Fruit fly (Drosophila melanogaster) whole organism, embryonic: Measurements from ENCODE around the gene CG8960.

ENCODE experiments used
- Abd-B ChIP-seq: fragments of 200-800 bp; sonication (Bioruptor generic); optimal IDR thresholded peaks from 2 replicates; lab custom pipeline; 2018; ENCODE audit warnings: missing biosample characterization, mild to moderate bottlenecking, missing genetic modification characterization, moderate library complexity
- Ada2b ChIP-seq: fragments of 200-800 bp; sonication (Bioruptor generic); IDR thresholded peaks from 2 replicates; pipeline ENCODE4 v1.3.6; 2022; ENCODE audit warnings: missing biosample characterization, missing genetic modification characterization
- Blimp-1 ChIP-seq: fragments of 200-800 bp; sonication (Bioruptor generic); optimal IDR thresholded peaks from 3 replicates; lab custom pipeline; 2018; ENCODE audit warnings: missing biosample characterization, missing genetic modification characterization, mild to moderate bottlenecking, moderate library complexity, missing genetic modification reagents
- CG10565 ChIP-seq: fragments of 200-800 bp; sonication (Bioruptor generic); optimal IDR thresholded peaks from 3 replicates; lab custom pipeline; 2016; ENCODE audit warnings: missing biosample characterization, mild to moderate bottlenecking, missing genetic modification characterization
- CG11247 ChIP-seq: fragments of 200-800 bp; sonication (Bioruptor generic); IDR thresholded peaks from 2 replicates; pipeline ENCODE4 v1.3.6; 2022; ENCODE audit warnings: missing biosample characterization, missing genetic modification characterization
- CG14014 ChIP-seq: fragments of 200-800 bp; sonication (Bioruptor generic); IDR thresholded peaks from 2 replicates; pipeline ENCODE4 v1.3.6; 2022; ENCODE audit warnings: missing biosample characterization, missing genetic modification characterization
- CG14050 ChIP-seq: fragments of 200-800 bp; sonication (Bioruptor generic); IDR thresholded peaks from 3 replicates; pipeline ENCODE4 v1.3.6; 2022; ENCODE audit warnings: missing biosample characterization, missing genetic modification characterization
- CG17361 ChIP-seq: fragments of 200-800 bp; sonication (Bioruptor generic); IDR thresholded peaks from 3 replicates; pipeline ENCODE4 v1.3.6; 2022; ENCODE audit warnings: missing biosample characterization, missing genetic modification characterization
- CG18262 ChIP-seq: fragments of 200-800 bp; optimal IDR thresholded peaks from 3 replicates; lab custom pipeline; 2019; ENCODE audit warnings: missing biosample characterization, mild to moderate bottlenecking, missing genetic modification characterization, moderate library complexity
- CG18599 ChIP-seq: fragments of 200-800 bp; sonication (Bioruptor generic); optimal IDR thresholded peaks from 3 replicates; lab custom pipeline; 2017; ENCODE audit warnings: missing biosample characterization, missing genetic modification characterization, mild to moderate bottlenecking, moderate library complexity, missing genetic modification reagents
- CG2678 ChIP-seq: fragments of 200-800 bp; sonication (Bioruptor generic); optimal IDR thresholded peaks from 3 replicates; lab custom pipeline; 2019; ENCODE audit warnings: missing biosample characterization, mild to moderate bottlenecking, missing genetic modification characterization, moderate library complexity
- CG30403 ChIP-seq: fragments of 200-800 bp; sonication (Bioruptor generic); optimal IDR thresholded peaks from 3 replicates; lab custom pipeline; 2016; ENCODE audit warnings: missing biosample characterization, missing genetic modification characterization
- CG6654 ChIP-seq: fragments of 200-800 bp; sonication (Bioruptor generic); optimal IDR thresholded peaks from 2 replicates; lab custom pipeline; 2017; ENCODE audit warnings: missing biosample characterization, mild to moderate bottlenecking, missing genetic modification characterization
- CG6689 ChIP-seq: fragments of 200-800 bp; sonication (Bioruptor generic); IDR thresholded peaks from 2 replicates; pipeline ENCODE4 v1.3.6; 2022; ENCODE audit warnings: missing biosample characterization, missing genetic modification characterization
- Dad ChIP-seq: fragments of 200-800 bp; sonication (Bioruptor generic); optimal IDR thresholded peaks from 3 replicates; lab custom pipeline; 2016; ENCODE audit warnings: missing biosample characterization, missing genetic modification characterization
- Doc3 ChIP-seq: fragments of 200-800 bp; sonication (Bioruptor generic); IDR thresholded peaks from 3 replicates; pipeline ENCODE4 v1.3.6; 2022; ENCODE audit warnings: missing biosample characterization, missing genetic modification characterization; ENCODE audit not compliant: partially characterized antibody
- Elba2 ChIP-seq: fragments of 200-800 bp; sonication (Bioruptor generic); optimal IDR thresholded peaks from 3 replicates; lab custom pipeline; 2016; ENCODE audit warnings: missing biosample characterization, missing genetic modification characterization
- Ets65A ChIP-seq: fragments of 200-800 bp; sonication (Bioruptor generic); peaks from one replicate; lab custom pipeline; 2016; ENCODE audit warnings: missing biosample characterization, missing genetic modification characterization
- Fer2 ChIP-seq: fragments of 200-800 bp; sonication (Bioruptor generic); optimal IDR thresholded peaks from 2 replicates; lab custom pipeline; 2018; ENCODE audit warnings: missing biosample characterization, mild to moderate bottlenecking, missing genetic modification characterization, moderate library complexity
- HLH3B ChIP-seq: fragments of 200-800 bp; sonication (Bioruptor generic); IDR thresholded peaks from 2 replicates; pipeline ENCODE4 v1.3.6; 2022; ENCODE audit warnings: missing biosample characterization, missing genetic modification characterization
- Med ChIP-seq: fragments of 200-800 bp; sonication (Bioruptor generic); peaks from one replicate; lab custom pipeline; 2016; ENCODE audit warnings: missing biosample characterization, missing genetic modification characterization, mild to moderate bottlenecking, inconsistent platforms, moderate library complexity
- Nf-YA ChIP-seq: fragments of 200-800 bp; sonication (Bioruptor generic); IDR thresholded peaks from 2 replicates; pipeline ENCODE4 v1.3.6; 2022; ENCODE audit warnings: missing biosample characterization, missing genetic modification characterization
- Pdp1 ChIP-seq, 2 experiments: fragments of 200-800 bp; sonication (Bioruptor generic); optimal IDR thresholded peaks; 3 replicates each; lab custom pipeline; 2016; ENCODE audit warnings: missing biosample characterization in 2 of 2, missing genetic modification characterization in 2 of 2, mild to moderate bottlenecking in 1 of 2, moderate library complexity in 1 of 2
- Ptx1 ChIP-seq: fragments of 200-800 bp; sonication (Bioruptor generic); IDR thresholded peaks from 2 replicates; pipeline ENCODE4 v1.3.6; 2022; ENCODE audit warnings: missing biosample characterization, missing genetic modification characterization
- Rx ChIP-seq: fragments of 200-800 bp; sonication (Bioruptor generic); IDR thresholded peaks from 2 replicates; pipeline ENCODE4 v1.3.6; 2022; ENCODE audit warnings: missing biosample characterization, missing genetic modification characterization
- Scr ChIP-seq: fragments of 200-800 bp; sonication (Bioruptor generic); IDR thresholded peaks from 2 replicates; pipeline ENCODE4 v1.3.6; 2022; ENCODE audit warnings: missing biosample characterization, missing genetic modification characterization; ENCODE audit not compliant: partially characterized antibody
- Six4 ChIP-seq: fragments of 200-800 bp; sonication (Bioruptor generic); optimal IDR thresholded peaks from 2 replicates; lab custom pipeline; 2016; ENCODE audit warnings: missing biosample characterization, missing genetic modification characterization
- Sox102F ChIP-seq: fragments of 200-800 bp; sonication (Bioruptor generic); optimal IDR thresholded peaks from 2 replicates; lab custom pipeline; 2018; ENCODE audit warnings: missing biosample characterization, mild to moderate bottlenecking, missing genetic modification characterization, moderate library complexity
- Xbp1 ChIP-seq: fragments of 200-800 bp; sonication (Bioruptor generic); optimal IDR thresholded peaks from 3 replicates; lab custom pipeline; 2016; ENCODE audit warnings: missing biosample characterization, mild to moderate bottlenecking, missing genetic modification characterization
- corto ChIP-seq: fragments of 200-800 bp; sonication (Bioruptor generic); optimal IDR thresholded peaks from 2 replicates; lab custom pipeline; 2016; ENCODE audit warnings: missing biosample characterization, mild to moderate bottlenecking, missing genetic modification characterization, moderate library complexity
- crol ChIP-seq: fragments of 200-800 bp; sonication (Bioruptor generic); IDR thresholded peaks from 2 replicates; pipeline ENCODE4 v1.3.6; 2022; ENCODE audit warnings: missing biosample characterization, missing genetic modification characterization
- da ChIP-seq: fragments of 200-800 bp; sonication (Bioruptor generic); optimal IDR thresholded peaks from 2 replicates; lab custom pipeline; 2016; ENCODE audit warnings: missing biosample characterization, missing genetic modification characterization
- dmrt99B ChIP-seq: fragments of 200-800 bp; sonication (Bioruptor generic); optimal IDR thresholded peaks from 2 replicates; lab custom pipeline; 2018; ENCODE audit warnings: missing biosample characterization, mild to moderate bottlenecking, missing genetic modification characterization, moderate library complexity
- ems ChIP-seq: fragments of 200-800 bp; sonication (Bioruptor generic); optimal IDR thresholded peaks from 3 replicates; lab custom pipeline; 2016; ENCODE audit warnings: missing biosample characterization, missing genetic modification characterization
- ewg ChIP-seq: fragments of 200-800 bp; sonication (Bioruptor generic); optimal IDR thresholded peaks from 3 replicates; lab custom pipeline; 2017; ENCODE audit warnings: mild to moderate bottlenecking, missing biosample characterization, missing genetic modification reagents, missing genetic modification characterization
- hkb ChIP-seq, 2 experiments: fragments of 200-800 bp in 1 of 2; fragments of >200 bp in 1 of 2; sonication (Bioruptor generic) in 1 of 2; IDR thresholded peaks in 1 of 2; optimal IDR thresholded peaks in 1 of 2; 2 replicates each; pipeline versions ENCODE4 v1.3.6 to Lab custom; 2017 to 2022; ENCODE audit warnings: missing biosample characterization in 1 of 2, missing genetic modification characterization in 1 of 2
- ind ChIP-seq: fragments of 200-800 bp; sonication (Bioruptor generic); optimal IDR thresholded peaks from 3 replicates; lab custom pipeline; 2016; ENCODE audit warnings: missing biosample characterization, missing genetic modification characterization
- lmd ChIP-seq: fragments of 200-800 bp; sonication (Bioruptor generic); IDR thresholded peaks from 2 replicates; pipeline ENCODE4 v1.3.6; 2022; ENCODE audit warnings: missing biosample characterization, missing genetic modification characterization
- nerfin-2 ChIP-seq: fragments of 200-800 bp; sonication (Bioruptor generic); IDR thresholded peaks from 2 replicates; pipeline ENCODE4 v1.3.6; 2022; ENCODE audit warnings: missing biosample characterization, missing genetic modification characterization; ENCODE audit not compliant: partially characterized antibody
- peb ChIP-seq: fragments of 200-800 bp; sonication (Bioruptor generic); IDR thresholded peaks from 2 replicates; pipeline ENCODE4 v1.3.6; 2022; ENCODE audit warnings: missing biosample characterization, missing genetic modification characterization
- pnt ChIP-seq: fragments of 200-800 bp; sonication (Bioruptor generic); optimal IDR thresholded peaks from 3 replicates; lab custom pipeline; 2016; ENCODE audit warnings: missing biosample characterization, missing genetic modification characterization
- rib ChIP-seq: fragments of 200-800 bp; sonication (Bioruptor generic); IDR thresholded peaks from 2 replicates; pipeline ENCODE4 v1.3.6; 2022; ENCODE audit warnings: missing biosample characterization, missing genetic modification characterization
- salm ChIP-seq: fragments of 200-800 bp; sonication (Bioruptor generic); optimal IDR thresholded peaks from 2 replicates; lab custom pipeline; 2018; ENCODE audit warnings: missing biosample characterization, mild to moderate bottlenecking, missing genetic modification characterization
- sens ChIP-seq: fragments of 200-800 bp; sonication (Bioruptor generic); peaks from one replicate; lab custom pipeline; 2016; ENCODE audit warnings: missing biosample characterization, missing genetic modification characterization
- trem ChIP-seq: fragments of 200-800 bp; optimal IDR thresholded peaks from 3 replicates; lab custom pipeline; 2019; ENCODE audit warnings: missing biosample characterization, mild to moderate bottlenecking, missing genetic modification characterization, moderate library complexity
- ttk ChIP-seq: fragments of 200-800 bp; sonication (Bioruptor generic); IDR thresholded peaks from 2 replicates; pipeline ENCODE4 v2.1.2; 2022; ENCODE audit warnings: missing biosample characterization, missing genetic modification characterization
- wor ChIP-seq: fragments of 200-800 bp; sonication (Bioruptor generic); IDR thresholded peaks from 2 replicates; pipeline ENCODE4 v1.3.6; 2022; ENCODE audit warnings: missing biosample characterization, missing genetic modification characterization
- z ChIP-seq: fragments of 200-800 bp; sonication (Bioruptor generic); IDR thresholded peaks from 3 replicates; pipeline ENCODE4 v1.3.6; 2022; ENCODE audit warnings: missing biosample characterization, missing genetic modification characterization

Gene CG8960

dm6 chr3L:2163608-2164007 lies 33.2 kb upstream of the CG8960 start, which contains the start of gene CG15822 (continued):
- TF ChIP-seq salm (tag; lab: Kevin White, UChicago), result no peak
- TF ChIP-seq rib, result peak; percentile 51; the same call in 1 of the 2 replicates
- TF ChIP-seq CG10565 (GFP tag; lab: Kevin White, UChicago), result no peak
- TF ChIP-seq ems (GFP tag; lab: Kevin White, UChicago), result no peak
- no peak for TF ChIP-seq ind
- peak; percentile 63 for TF ChIP-seq Med (GFP tag; lab: Kevin White, UChicago)
- TF ChIP-seq Doc3 (GFP tag; lab: Robert Waterston, UW), result no peak

- peak; percentile 61 for TF ChIP-seq CG6689
- TF ChIP-seq ewg (GFP tag; lab: Kevin White, UChicago), result peak; percentile 25
- TF ChIP-seq CG30403 (GFP tag; lab: Kevin White, UChicago), result no peak
- peak in 1 of 2 experiments; percentile 24 for TF ChIP-seq Pdp1 (GFP tag; optimal IDR thresholded peaks at IDR 0.05; lab: Kevin White, UChicago)
- peak; percentile 69 for TF ChIP-seq Sox102F (GFP tag; lab: Kevin White, UChicago)
- peak; percentile 11 for TF ChIP-seq CG6654 (GFP tag; lab: Kevin White, UChicago)
- TF ChIP-seq Blimp-1, result peak; percentile 78
- TF ChIP-seq CG14050, result peak; percentile 40; the same call in 2 of the 3 replicates
- 0 out of 2 replicates have a peak, but pooled peaks have one; percentile 41 for TF ChIP-seq ttk
- peak; percentile 51; the same call in 1 of the 2 replicates for TF ChIP-seq HLH3B
- peak; percentile 30 for TF ChIP-seq CG18599 (GFP tag; lab: Kevin White, UChicago)
- peak; percentile 28 for TF ChIP-seq Xbp1
- no peak for TF ChIP-seq Elba2 (GFP tag; lab: Kevin White, UChicago)
- peak; percentile 4 for TF ChIP-seq Med (GFP tag; lab: Kevin White, UChicago)
- no peak for TF ChIP-seq z
- TF ChIP-seq da (GFP tag; lab: Kevin White, UChicago), result no peak
- TF ChIP-seq Rx (GFP tag; lab: Robert Waterston, UW), result no peak
- peak; percentile 26 for TF ChIP-seq trem (tag; lab: Kevin White, UChicago)
- peak; percentile 30 for TF ChIP-seq pnt (GFP tag; lab: Kevin White, UChicago)
- peak; percentile 83 for TF ChIP-seq corto (GFP tag; lab: Kevin White, UChicago)
- 0 out of 2 replicates have a peak, but pooled peaks have one; percentile 29 for TF ChIP-seq Nf-YA
- TF ChIP-seq dmrt99B, result peak; percentile 44
- TF ChIP-seq lmd (GFP tag; lab: Robert Waterston, UW), result peak; percentile 62; the same call in 1 of the 2 replicates
- no peak for TF ChIP-seq Scr
- peak; percentile 7 for TF ChIP-seq CG2678 (tag; lab: Kevin White, UChicago)
- no peak for TF ChIP-seq Fer2 (tag; lab: Kevin White, UChicago)
- no peak for TF ChIP-seq crol (GFP tag; lab: Robert Waterston, UW)
- peak; percentile 82 for TF ChIP-seq Ets65A
- TF ChIP-seq hkb (optimal IDR thresholded peaks at IDR 0.05; lab: Kevin White, UChicago), result no peak
- peak; percentile 68 for TF ChIP-seq hkb (GFP tag; IDR thresholded peaks at IDR 0.05; lab: Robert Waterston, UW)
- no peak for TF ChIP-seq nerfin-2
- peak; percentile 72 for TF ChIP-seq Ptx1 (GFP tag; lab: Robert Waterston, UW)
- TF ChIP-seq sens (GFP tag; lab: Kevin White, UChicago), result peak; percentile 95
- TF ChIP-seq CG11247 (GFP tag; lab: Robert Waterston, UW), result peak; percentile 9; the same call in 1 of the 2 replicates
- peak; percentile 53 for TF ChIP-seq wor (GFP tag; lab: Robert Waterston, UW)
- no peak for TF ChIP-seq Dad (GFP tag; lab: Kevin White, UChicago)
- peak; percentile 32 for TF ChIP-seq Six4 (GFP tag; lab: Kevin White, UChicago)
- TF ChIP-seq CG18262, result peak; percentile 67
- TF ChIP-seq Abd-B (GFP tag; lab: Kevin White, UChicago), result peak; percentile 8
- peak; percentile 65 for TF ChIP-seq CG17361 (GFP tag; lab: Robert Waterston, UW)
- no peak for TF ChIP-seq peb (GFP tag; lab: Robert Waterston, UW)
- TF ChIP-seq Ada2b, result peak; percentile 59; the same call in 1 of the 2 replicates
- no peak for TF ChIP-seq CG14014
Measured at dm6 chr3L:2164031-2164537, 32.7 kb upstream of the CG8960 start.
